Fruit fly (Drosophila melanogaster) whole organism: ENCODE data around the gene CG4972.

Experiments used
- Dll ChIP-seq: fragments of >200 bp; optimal IDR thresholded peaks from 2 replicates; lab custom pipeline; 2017
- EcR ChIP-seq, 2 experiments: fragments of >200 bp; optimal IDR thresholded peaks; 2 replicates each; lab custom pipeline; 2017; ENCODE audit warnings: missing biosample characterization in 2 of 2, missing genetic modification characterization in 2 of 2, missing genetic modification reagents in 2 of 2
- psq ChIP-seq: fragments of >200 bp; optimal IDR thresholded peaks from 2 replicates; lab custom pipeline; 2017

dm6 chr2L:10339212-10339721 is 24.7 kb downstream of the CG4972 start, which contains the start of gene SamDC:
- TF ChIP-seq EcR (GFP tag; optimal IDR thresholded peaks at IDR 0.05; lab: Kevin White, UChicago) = no peak
- TF ChIP-seq psq = no peak
- TF ChIP-seq Dll = no peak
